Fruit fly (Drosophila melanogaster): ENCODE measurements around the gene CG5217.

The CG5217 gene

dm6 chr3R:19287693-19288092 is 39.8 kb upstream of the CG5217 start:
- TF ChIP-seq Gsc (GFP tag; IDR thresholded peaks at IDR 0.05), result no peak
- no peak for TF ChIP-seq CG9797 (GFP tag; optimal IDR thresholded peaks at IDR 0.05)
- TF ChIP-seq Neu2 (GFP tag; optimal IDR thresholded peaks at IDR 0.05; ENCODE audit: borderline replicate concordance), result no peak
- no peak for TF ChIP-seq Atf3 (GFP tag; optimal IDR thresholded peaks at IDR 0.05)
- TF ChIP-seq CG11695 (GFP tag; IDR thresholded peaks at IDR 0.05), result no peak
- 0 out of 3 replicates have a peak, but pooled peaks have one; percentile 18 for TF ChIP-seq CG16813 (GFP tag; IDR thresholded peaks at IDR 0.05; ENCODE audit: partially characterized antibody)
- no peak for TF ChIP-seq ab (GFP tag; optimal IDR thresholded peaks at IDR 0.05)
- TF ChIP-seq Ets65A (GFP tag), result peak; percentile 78
- 0 out of 3 replicates have a peak, but pooled peaks have one; percentile 20 for TF ChIP-seq zfh1 (GFP tag; IDR thresholded peaks at IDR 0.05)
- peak; percentile 12 for TF ChIP-seq Nf-YB (GFP tag; optimal IDR thresholded peaks at IDR 0.05)
- no peak for TF ChIP-seq CG7839 (tag; optimal IDR thresholded peaks at IDR 0.05)

dm6 chr3R:19286488-19286887 is 38.6 kb upstream of the CG5217 start:
- TF ChIP-seq mam (GFP tag; optimal IDR thresholded peaks at IDR 0.05) (no peak), CG11093 (GFP tag; IDR thresholded peaks at IDR 0.05) (no peak), TFAM (GFP tag; optimal IDR thresholded peaks at IDR 0.05) (no peak), Nf-YB (GFP tag; optimal IDR thresholded peaks at IDR 0.05) (no peak), salm (tag; optimal IDR thresholded peaks at IDR 0.05) (no peak), CG17385 (GFP tag; optimal IDR thresholded peaks at IDR 0.05) (no peak), CG31441 (GFP tag; IDR thresholded peaks at IDR 0.05) (peak; percentile 18; the same call in 1 of the 2 replicates), CG32772 (GFP tag; IDR thresholded peaks at IDR 0.05) (no peak), CG17568 (GFP tag; optimal IDR thresholded peaks at IDR 0.05) (no peak), Ravus (GFP tag; IDR thresholded peaks at IDR 0.05) (no peak), CG18476 (GFP tag; optimal IDR thresholded peaks at IDR 0.05) (no peak), HHEX (GFP tag; optimal IDR thresholded peaks at IDR 0.05) (no peak), crp (GFP tag; optimal IDR thresholded peaks at IDR 0.05) (no peak), pum (GFP tag; optimal IDR thresholded peaks at IDR 0.05) (no peak), wor (GFP tag; IDR thresholded peaks at IDR 0.05) (no peak), CG9876 (GFP tag; optimal IDR thresholded peaks at IDR 0.05) (no peak), Rx (GFP tag; IDR thresholded peaks at IDR 0.05) (no peak), Bteb2 (GFP tag; optimal IDR thresholded peaks at IDR 0.05) (no peak), unc-4 (GFP tag; IDR thresholded peaks at IDR 0.05; ENCODE audit: partially characterized antibody) (no peak), dm (GFP tag; optimal IDR thresholded peaks at IDR 0.05) (no peak), Drgx (GFP tag; IDR thresholded peaks at IDR 0.05) (peak; percentile 39; the same call in 1 of the 2 replicates), Pdp1 (GFP tag; optimal IDR thresholded peaks at IDR 0.05) (no peak), luna (GFP tag; optimal IDR thresholded peaks at IDR 0.05) (no peak), fd3F (GFP tag; optimal IDR thresholded peaks at IDR 0.05) (no peak), ap (GFP tag; IDR thresholded peaks at IDR 0.05) (no peak), HmgZ (tag; optimal IDR thresholded peaks at IDR 0.05) (no peak), org-1 (GFP tag; optimal IDR thresholded peaks at IDR 0.05) (no peak), Scr (GFP tag; IDR thresholded peaks at IDR 0.05; ENCODE audit: partially characterized antibody) (no peak), nerfin-1 (tag; optimal IDR thresholded peaks at IDR 0.05) (no peak), CG17361 (GFP tag; IDR thresholded peaks at IDR 0.05) (0 out of 3 replicates have a peak, but pooled peaks have one; percentile 27), chinmo (GFP tag; IDR thresholded peaks at IDR 0.05; ENCODE audit: partially characterized antibody) (no peak), CG11504 (tag; optimal IDR thresholded peaks at IDR 0.05) (peak; percentile 6), CG6791 (GFP tag; IDR thresholded peaks at IDR 0.05; ENCODE audit: partially characterized antibody) (no peak), CG9727 (GFP tag; optimal IDR thresholded peaks at IDR 0.05) (no peak), Trl (optimal IDR thresholded peaks at IDR 0.05) (no peak), Trl (GFP tag; optimal IDR thresholded peaks at IDR 0.05) (no peak), Mrtf (GFP tag; IDR thresholded peaks at IDR 0.05) (no peak), sug (tag; optimal IDR thresholded peaks at IDR 0.05) (no peak), CG16863 (GFP tag; optimal IDR thresholded peaks at IDR 0.05) (no peak), CG4404 (GFP tag; IDR thresholded peaks at IDR 0.05) (peak; percentile 31; the same call in 1 of the 2 replicates), Ets97D (GFP tag; optimal IDR thresholded peaks at IDR 0.05) (no peak)

All from whole organism, embryonic.